Worm (Caenorhabditis elegans) whole organism, young adult: Measurements from ENCODE around the gene nhr-247.

Experiments used
- C06A6.2 ChIP-seq: fragments of 200-800 bp; sonication (Bioruptor generic); conservative IDR thresholded peaks from 2 replicates; pipeline ENCODE4 v1.3.6; 2022; ENCODE audit warnings: missing genetic modification characterization, missing compliant biosample characterization
- K11D2.4 ChIP-seq: fragments of 200-800 bp; sonication (Bioruptor generic); IDR thresholded peaks from 2 replicates; pipeline ENCODE4 v1.3.6; 2022; ENCODE audit warnings: missing genetic modification reagents, missing genetic modification characterization, missing compliant biosample characterization
- aptf-2 ChIP-seq: fragments of 200-800 bp; sonication (Bioruptor generic); conservative IDR thresholded peaks from 2 replicates; pipeline ENCODE4 v1.3.6; 2022; ENCODE audit warnings: missing genetic modification reagents, missing genetic modification characterization, missing compliant biosample characterization
- ceh-100 ChIP-seq: fragments of 200-800 bp; sonication (Bioruptor generic); IDR thresholded peaks from 2 replicates; pipeline ENCODE4 v1.3.6; 2022; ENCODE audit warnings: missing genetic modification reagents, missing genetic modification characterization, missing compliant biosample characterization
- lin-26 ChIP-seq: fragments of 200-800 bp; sonication (Bioruptor generic); IDR thresholded peaks from 2 replicates; pipeline ENCODE4 v1.3.6; 2022; ENCODE audit warnings: missing genetic modification reagents, missing genetic modification characterization, missing compliant biosample characterization

Gene nhr-247

ce11 chrV:15369707-15370106 lies 46.9 kb downstream of the nhr-247 start, which contains the start of gene nhr-269:
Gene nhr-269 (minus strand): TSS chrV:15369807.
- TF ChIP-seq C06A6.2 (no peak), K11D2.4 (GFP tag; lab: Robert Waterston, UW) (no peak), ceh-100 (GFP tag; lab: Robert Waterston, UW) (no peak), lin-26 (GFP tag; lab: Robert Waterston, UW) (no peak), aptf-2 (GFP tag; lab: Robert Waterston, UW) (no peak)
